Worm (Caenorhabditis elegans) whole organism, mixed stage, embryonic: ENCODE results near the gene R07E5.4.

Source experiments
- bed-3 ChIP-seq: fragments of 200-800 bp; sonication (Bioruptor generic); optimal IDR thresholded peaks from 3 replicates; lab custom pipeline; 2018; ENCODE audit warnings: mild to moderate bottlenecking, missing genetic modification characterization, moderate library complexity, missing compliant biosample characterization
- ceh-39 ChIP-seq: fragments of 150-350 bp; optimal IDR thresholded peaks from 2 replicates; lab custom pipeline; 2014; ENCODE audit warnings: missing biosample characterization, missing genetic modification characterization
- hlh-1 ChIP-seq: fragments of 150-350 bp; optimal IDR thresholded peaks from 2 replicates; lab custom pipeline; 2014; ENCODE audit warnings: missing biosample characterization, missing genetic modification reagents, missing genetic modification characterization
- lsy-2 ChIP-seq: fragments of 150-350 bp; optimal IDR thresholded peaks from 2 replicates; lab custom pipeline; 2014; ENCODE audit warnings: missing biosample characterization, missing genetic modification characterization
- mab-5 ChIP-seq: fragments of 150-350 bp; optimal IDR thresholded peaks from 2 replicates; lab custom pipeline; 2014; ENCODE audit warnings: missing biosample characterization, missing genetic modification characterization
- nhr-76 ChIP-seq: sonication (generic microtip); optimal IDR thresholded peaks from 2 replicates; lab custom pipeline; 2017; ENCODE audit warnings: missing biosample characterization, missing genetic modification characterization
- unc-62 ChIP-seq: fragments of 150-350 bp; optimal IDR thresholded peaks from 2 replicates; lab custom pipeline; 2014; ENCODE audit warnings: missing biosample characterization, missing genetic modification reagents, missing genetic modification characterization

DNA sequence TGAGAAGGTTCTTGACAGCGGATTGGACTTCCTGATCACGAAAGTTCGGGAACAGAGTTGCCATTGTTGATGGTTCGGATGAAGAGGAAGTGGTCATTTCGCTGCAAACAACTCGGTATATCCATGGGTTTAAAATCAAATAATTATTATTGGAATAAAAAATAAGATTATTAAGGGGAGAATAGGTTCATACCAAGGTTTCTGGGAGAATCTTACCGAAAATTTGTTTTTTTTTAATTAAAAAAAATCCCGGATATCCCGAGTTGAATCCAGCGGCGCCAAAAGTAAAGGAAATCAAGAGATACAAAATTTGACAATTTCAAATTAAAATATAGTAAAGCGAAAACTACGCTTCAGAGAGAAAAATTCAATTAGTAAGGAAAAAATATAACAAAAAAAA lies 23.4 kb downstream of the R07E5.4 start, which contains the start of the genes R07E5.19 and pdcd-2:
- TF ChIP-seq lsy-2 (tag; lab: Kevin White, UChicago), result no peak
- no peak for TF ChIP-seq hlh-1 (tag; lab: Kevin White, UChicago)
- TF ChIP-seq nhr-76, result no peak
- no peak for TF ChIP-seq unc-62 (GFP tag; lab: Kevin White, UChicago)
- TF ChIP-seq bed-3 (GFP tag; lab: Kevin White, UChicago), result no peak
- TF ChIP-seq ceh-39 (tag; lab: Kevin White, UChicago), result no peak
- no peak for TF ChIP-seq mab-5
